Worm (Caenorhabditis elegans): ENCODE results near the gene nhr-243.

- TF ChIP-seq jun-1 (tag; optimal IDR thresholded peaks at IDR 0.05) (no peak), nhr-25 (tag; optimal IDR thresholded peaks at IDR 0.05; ENCODE audit: borderline replicate concordance, insufficient read depth) (no peak)
These were observed 7.2 kb upstream of the nhr-243 start for ce11 chrV:18907519-18907918.

All from whole organism, L4 larva.